Worm (Caenorhabditis elegans) whole organism, L2 larva: Measurements from ENCODE around the gene act-4.

ENCODE experiments used
- C34F6.9 ChIP-seq: fragments of 150-350 bp; optimal IDR thresholded peaks from 2 replicates; lab custom pipeline; 2014; ENCODE audit warnings: missing biosample characterization, missing genetic modification characterization
- F13H6.1 ChIP-seq: sonication (generic microtip); optimal IDR thresholded peaks from 2 replicates; lab custom pipeline; 2016; ENCODE audit warnings: missing genetic modification characterization, missing compliant biosample characterization
- R02D3.7 ChIP-seq: fragments of 150-350 bp; optimal IDR thresholded peaks from 2 replicates; lab custom pipeline; 2014; ENCODE audit warnings: missing biosample characterization, missing genetic modification characterization
- ZK546.5 ChIP-seq: sonication (generic microtip); optimal IDR thresholded peaks from 2 replicates; lab custom pipeline; 2017; ENCODE audit warnings: missing biosample characterization, missing genetic modification characterization
- alr-1 ChIP-seq: fragments of 150-350 bp; optimal IDR thresholded peaks from 2 replicates; lab custom pipeline; 2014; ENCODE audit warnings: missing biosample characterization, missing genetic modification characterization
- ama-1 ChIP-seq: fragments of 150-350 bp; optimal IDR thresholded peaks from 2 replicates; lab custom pipeline; 2018; ENCODE audit warnings: inconsistent platforms
- blmp-1 ChIP-seq: sonication (generic microtip); optimal IDR thresholded peaks from 2 replicates; lab custom pipeline; 2017; ENCODE audit warnings: missing genetic modification characterization, mild to moderate bottlenecking, missing compliant biosample characterization, antibody characterized with exemption, moderate library complexity; ENCODE audit not compliant: insufficient read depth
- ceh-16 ChIP-seq: fragments of 150-350 bp; optimal IDR thresholded peaks from 2 replicates; lab custom pipeline; 2014; ENCODE audit warnings: missing biosample characterization, missing genetic modification characterization
- crh-2 ChIP-seq: sonication (generic microtip); optimal IDR thresholded peaks from 2 replicates; lab custom pipeline; 2017; ENCODE audit warnings: missing biosample characterization, missing genetic modification characterization
- dmd-4 ChIP-seq: sonication (generic microtip); optimal IDR thresholded peaks from 2 replicates; lab custom pipeline; 2017; ENCODE audit warnings: missing biosample characterization, missing genetic modification characterization
- egl-27 ChIP-seq: sonication (generic microtip); optimal IDR thresholded peaks from 3 replicates; lab custom pipeline; 2017; ENCODE audit warnings: missing biosample characterization, missing genetic modification reagents, missing genetic modification characterization
- elt-1 ChIP-seq: fragments of 150-350 bp; optimal IDR thresholded peaks from 2 replicates; lab custom pipeline; 2014; ENCODE audit warnings: missing biosample characterization, missing genetic modification characterization
- elt-3 ChIP-seq: sonication (generic microtip); optimal IDR thresholded peaks from 2 replicates; lab custom pipeline; 2017; ENCODE audit warnings: missing biosample characterization, missing genetic modification characterization
- fos-1 ChIP-seq: fragments of 150-350 bp; optimal IDR thresholded peaks from 2 replicates; lab custom pipeline; 2014; ENCODE audit warnings: missing biosample characterization, missing genetic modification characterization
- gmeb-1 ChIP-seq: fragments of 150-350 bp; optimal IDR thresholded peaks from 2 replicates; lab custom pipeline; 2014; ENCODE audit warnings: missing biosample characterization, missing genetic modification characterization
- lin-11 ChIP-seq: fragments of 150-350 bp; sonication (generic microtip); optimal IDR thresholded peaks from 2 replicates; lab custom pipeline; 2014; ENCODE audit warnings: missing biosample characterization, missing genetic modification characterization, inconsistent platforms, mixed read lengths
- lin-13 ChIP-seq: fragments of 150-350 bp; optimal IDR thresholded peaks from 2 replicates; lab custom pipeline; 2014; ENCODE audit warnings: missing biosample characterization, missing genetic modification reagents, missing genetic modification characterization
- lsy-2 ChIP-seq, 2 experiments: fragments of 150-350 bp in 1 of 2; sonication (generic microtip) in 1 of 2; optimal IDR thresholded peaks; 2 replicates each; lab custom pipeline; 2014 to 2017; ENCODE audit warnings: missing biosample characterization in 2 of 2, missing genetic modification characterization in 2 of 2
- mab-5 ChIP-seq: fragments of 150-350 bp; optimal IDR thresholded peaks from 2 replicates; lab custom pipeline; 2014; ENCODE audit warnings: missing biosample characterization, missing genetic modification characterization
- mdl-1 ChIP-seq, 2 experiments: fragments of 150-350 bp in 1 of 2; sonication (generic microtip) in 1 of 2; optimal IDR thresholded peaks; 2 replicates each; lab custom pipeline; 2017; ENCODE audit warnings: missing biosample characterization in 2 of 2, missing genetic modification characterization in 2 of 2
- nhr-11 ChIP-seq: fragments of 150-350 bp; optimal IDR thresholded peaks from 2 replicates; lab custom pipeline; 2014; ENCODE audit warnings: missing biosample characterization, missing genetic modification characterization
- nhr-129 ChIP-seq: fragments of 150-350 bp; optimal IDR thresholded peaks from 2 replicates; lab custom pipeline; 2014; ENCODE audit warnings: missing biosample characterization, missing genetic modification characterization
- nhr-23 ChIP-seq: fragments of 150-350 bp; optimal IDR thresholded peaks from 2 replicates; lab custom pipeline; 2014; ENCODE audit warnings: missing biosample characterization, missing genetic modification reagents, missing genetic modification characterization
- nhr-237 ChIP-seq: fragments of 150-350 bp; optimal IDR thresholded peaks from 2 replicates; lab custom pipeline; 2014; ENCODE audit warnings: missing biosample characterization, missing genetic modification characterization
- nhr-25 ChIP-seq: fragments of 150-350 bp; sonication (generic microtip); optimal IDR thresholded peaks from 3 replicates; lab custom pipeline; 2014; ENCODE audit warnings: missing biosample characterization, missing genetic modification characterization
- nhr-6 ChIP-seq: fragments of 150-350 bp; optimal IDR thresholded peaks from 2 replicates; lab custom pipeline; 2014; ENCODE audit warnings: missing biosample characterization, missing genetic modification characterization
- peb-1 ChIP-seq: fragments of 150-350 bp; optimal IDR thresholded peaks from 2 replicates; lab custom pipeline; 2014; ENCODE audit warnings: missing biosample characterization, missing genetic modification characterization
- sem-4 ChIP-seq: fragments of 150-350 bp; optimal IDR thresholded peaks from 2 replicates; lab custom pipeline; 2014; ENCODE audit warnings: missing biosample characterization, missing genetic modification reagents, missing genetic modification characterization
- sma-9 ChIP-seq, 2 experiments: fragments of 150-350 bp in 1 of 2; sonication (generic microtip) in 1 of 2; optimal IDR thresholded peaks; 2 replicates each; lab custom pipeline; 2014 to 2016; ENCODE audit warnings: missing genetic modification characterization in 2 of 2, mild to moderate bottlenecking in 1 of 2, missing biosample characterization in 1 of 2, missing compliant biosample characterization in 1 of 2, missing genetic modification reagents in 1 of 2, moderate library complexity in 1 of 2
- unc-39 ChIP-seq: fragments of 150-350 bp; optimal IDR thresholded peaks from 2 replicates; lab custom pipeline; 2014; ENCODE audit warnings: missing biosample characterization, missing genetic modification characterization
- unc-55 ChIP-seq: fragments of 150-350 bp; sonication (generic microtip); optimal IDR thresholded peaks from 3 replicates; lab custom pipeline; 2014; ENCODE audit warnings: missing biosample characterization, missing genetic modification reagents, missing genetic modification characterization
- zag-1 ChIP-seq: fragments of 150-350 bp; optimal IDR thresholded peaks from 2 replicates; lab custom pipeline; 2014; ENCODE audit warnings: missing biosample characterization, missing genetic modification characterization
- ztf-1 ChIP-seq: fragments of 200-800 bp; sonication (Bioruptor generic); conservative IDR thresholded peaks from 2 replicates; pipeline ENCODE4 v1.3.6; 2022; ENCODE audit warnings: missing genetic modification characterization, missing compliant biosample characterization
- ztf-11 ChIP-seq: sonication (generic microtip); optimal IDR thresholded peaks from 2 replicates; lab custom pipeline; 2017; ENCODE audit warnings: missing biosample characterization, missing genetic modification characterization
- ztf-4 ChIP-seq: fragments of 150-350 bp; optimal IDR thresholded peaks from 2 replicates; lab custom pipeline; 2014; ENCODE audit warnings: missing biosample characterization, missing genetic modification characterization

act-4 gene

DNA sequence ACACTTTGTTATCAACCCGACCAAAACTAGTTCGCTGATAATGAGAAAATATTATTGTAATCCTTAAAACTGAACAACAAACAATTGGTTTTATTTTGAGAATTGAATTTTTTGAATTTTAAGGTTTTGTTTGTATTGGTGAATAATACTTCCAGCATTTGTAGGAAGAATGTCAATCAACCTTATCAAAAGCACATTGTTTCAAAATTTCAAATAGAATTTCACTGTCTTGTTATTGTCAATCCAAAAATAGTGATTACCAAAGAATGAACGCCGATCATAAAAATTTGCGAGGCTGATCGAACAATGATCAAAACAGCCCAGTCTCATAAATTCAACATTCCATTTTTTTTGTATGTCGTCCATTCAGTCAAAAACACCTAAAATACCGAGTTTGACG is 14.1 kb downstream of the act-4 start:
- no peak for TF ChIP-seq nhr-6 (tag; lab: Kevin White, UChicago)
- no peak for TF ChIP-seq nhr-25 (tag; lab: Kevin White, UChicago)
- TF ChIP-seq ZK546.5 (tag; lab: Kevin White, UChicago) = no peak
- no peak for TF ChIP-seq ztf-1 (GFP tag; lab: Robert Waterston, UW)
- TF ChIP-seq unc-39 (tag; lab: Kevin White, UChicago) = no peak
- TF ChIP-seq F13H6.1 (tag; lab: Kevin White, UChicago) = no peak

DNA sequence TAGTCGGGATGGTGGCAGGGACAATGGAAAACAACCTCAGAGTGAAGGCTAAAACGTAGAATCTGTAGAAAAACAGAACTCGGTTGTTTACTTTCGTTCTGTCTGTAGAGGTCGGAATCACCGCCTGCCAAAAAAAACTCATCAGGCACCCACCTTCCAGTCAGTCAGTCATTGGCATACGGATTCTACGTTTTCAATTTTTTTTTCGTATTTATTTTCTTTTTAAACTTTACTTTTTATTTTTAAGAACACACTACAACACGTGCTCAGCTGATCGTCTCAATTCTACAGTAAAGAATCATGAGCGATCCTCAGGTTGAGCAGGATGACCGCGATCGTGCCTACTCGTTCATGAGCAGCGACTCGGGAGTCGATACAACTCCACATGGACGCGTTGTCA is 16.1 kb downstream of the act-4 start, which contains the start of gene lfi-1:
lfi-1 (plus strand) TSS at position 301 of the 400 bp plus-strand sequence.
- TF ChIP-seq nhr-11 (tag; lab: Kevin White, UChicago) (no peak), nhr-6 (tag; lab: Kevin White, UChicago) (no peak), ZK546.5 (tag; lab: Kevin White, UChicago) (no peak), sem-4 (no peak), lin-13 (GFP tag; lab: Kevin White, UChicago) (no peak), crh-2 (tag; lab: Kevin White, UChicago) (no peak), mab-5 (no peak), alr-1 (tag; lab: Kevin White, UChicago) (no peak), zag-1 (tag; lab: Kevin White, UChicago) (no peak), egl-27 (tag; lab: Kevin White, UChicago) (no peak), elt-1 (tag; lab: Kevin White, UChicago) (no peak), unc-39 (tag; lab: Kevin White, UChicago) (no peak), F13H6.1 (tag; lab: Kevin White, UChicago) (no peak), ceh-16 (tag; lab: Kevin White, UChicago) (no peak), lin-11 (tag; lab: Kevin White, UChicago) (no peak)

DNA sequence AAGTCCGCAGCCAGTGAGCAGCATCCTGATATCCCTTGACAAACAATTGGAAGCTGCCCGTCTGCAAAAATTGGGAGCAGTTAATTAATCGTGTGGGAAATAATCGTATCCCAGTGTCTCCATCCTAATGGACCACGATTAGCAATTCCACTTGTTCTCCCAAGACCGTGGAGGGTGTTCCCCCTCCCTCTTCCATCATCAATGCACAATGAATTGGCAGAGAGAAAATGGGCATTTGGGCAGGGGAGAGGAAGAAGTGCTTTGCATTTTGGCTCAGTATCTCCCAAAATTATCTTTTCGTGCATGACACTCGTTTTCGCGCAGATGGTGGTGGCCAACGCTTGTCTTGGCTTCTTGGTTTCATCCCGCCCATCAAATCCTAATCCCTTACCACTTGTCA is 17.7 kb downstream of the act-4 start:
- TF ChIP-seq ZK546.5 (tag; lab: Kevin White, UChicago) = no peak
- no peak for TF ChIP-seq sem-4
- no peak for TF ChIP-seq R02D3.7
- no peak for TF ChIP-seq lsy-2 (tag; optimal IDR thresholded peaks at IDR 0.05; lab: Kevin White, UChicago)
- TF ChIP-seq alr-1 (tag; lab: Kevin White, UChicago) = no peak
- no peak for TF ChIP-seq ztf-11 (tag; lab: Kevin White, UChicago)
- no peak for TF ChIP-seq ztf-1 (GFP tag; lab: Robert Waterston, UW)
- no peak for TF ChIP-seq C34F6.9
- no peak for TF ChIP-seq mdl-1 (tag; optimal IDR thresholded peaks at IDR 0.05; lab: Kevin White, UChicago)
- TF ChIP-seq elt-3 (tag; lab: Kevin White, UChicago) = no peak
- no peak for TF ChIP-seq gmeb-1 (tag; lab: Kevin White, UChicago)

DNA sequence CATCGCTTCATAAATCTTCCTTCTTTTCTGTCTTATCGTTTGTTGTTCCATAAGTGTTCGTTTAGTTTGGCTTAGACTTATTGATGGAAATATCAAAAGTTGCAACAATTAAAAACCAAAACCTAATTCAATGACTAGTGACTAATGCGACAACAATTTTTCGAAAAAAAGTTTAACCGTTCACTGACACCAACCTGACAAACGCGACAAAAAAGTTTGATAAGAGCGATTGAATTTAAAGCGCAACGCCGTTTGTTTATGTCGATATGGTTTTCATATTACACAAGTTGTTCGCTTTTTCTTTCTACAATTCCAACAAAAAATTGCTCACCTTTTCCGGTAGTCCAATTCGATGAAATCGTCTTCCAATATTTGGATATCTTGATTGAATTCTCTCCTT is 18.6 kb downstream of the act-4 start:
- TF ChIP-seq crh-2 (tag; lab: Kevin White, UChicago) = no peak
- peak; percentile 74 for TF ChIP-seq fos-1 (tag; lab: Kevin White, UChicago)

DNA sequence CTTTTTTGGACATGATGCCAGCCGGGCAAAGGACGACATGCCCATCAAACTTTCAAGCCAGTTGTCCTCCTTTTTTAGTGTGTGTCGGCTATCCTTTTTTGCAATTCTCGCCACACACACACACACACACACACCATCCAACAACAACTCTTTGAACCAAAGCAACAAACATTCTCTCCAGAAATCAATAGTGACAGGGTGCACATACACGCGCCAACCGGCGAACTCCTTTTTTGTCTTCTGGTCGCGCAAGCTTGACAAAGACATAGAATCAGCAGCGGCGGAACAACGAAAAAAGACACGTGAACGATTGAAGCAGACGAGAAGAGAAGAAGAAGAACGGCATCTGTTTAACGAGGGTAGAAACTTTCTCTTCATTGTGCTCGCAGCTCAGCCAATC is 20.6 kb downstream of the act-4 start:
- TF ChIP-seq unc-55 (GFP tag; lab: Kevin White, UChicago) = peak; percentile 23
- TF ChIP-seq ceh-16 (tag; lab: Kevin White, UChicago) = no peak
- TF ChIP-seq crh-2 (tag; lab: Kevin White, UChicago) = no peak
- TF ChIP-seq ztf-1 (GFP tag; lab: Robert Waterston, UW) = no peak
- TF ChIP-seq alr-1 (tag; lab: Kevin White, UChicago) = no peak
- no peak for TF ChIP-seq nhr-237 (tag; lab: Kevin White, UChicago)
- no peak for TF ChIP-seq zag-1 (tag; lab: Kevin White, UChicago)
- no peak for TF ChIP-seq ZK546.5 (tag; lab: Kevin White, UChicago)
- TF ChIP-seq mdl-1 (tag; optimal IDR thresholded peaks at IDR 0.05; lab: Kevin White, UChicago) = peak in 1 of 2 experiments; percentile 8
- no peak for TF ChIP-seq mab-5
- peak; percentile 14 for TF ChIP-seq nhr-129 (tag; lab: Kevin White, UChicago)
- TF ChIP-seq dmd-4 (tag; lab: Kevin White, UChicago) = no peak
- no peak for TF ChIP-seq ama-1
- TF ChIP-seq ztf-4 (tag; lab: Kevin White, UChicago) = no peak
- TF ChIP-seq peb-1 (tag; lab: Kevin White, UChicago) = no peak
- TF ChIP-seq nhr-23 (tag; lab: Kevin White, UChicago) = no peak
- TF ChIP-seq sma-9 (GFP tag; optimal IDR thresholded peaks at IDR 0.05; lab: Kevin White, UChicago) = no peak
- TF ChIP-seq sma-9 (tag; optimal IDR thresholded peaks at IDR 0.05; lab: Kevin White, UChicago) = no peak
- no peak for TF ChIP-seq R02D3.7
- TF ChIP-seq blmp-1 (tag; lab: Kevin White, UChicago) = no peak
